Fruit fly (Drosophila melanogaster): ENCODE measurements around the gene CG10479.

DNA sequence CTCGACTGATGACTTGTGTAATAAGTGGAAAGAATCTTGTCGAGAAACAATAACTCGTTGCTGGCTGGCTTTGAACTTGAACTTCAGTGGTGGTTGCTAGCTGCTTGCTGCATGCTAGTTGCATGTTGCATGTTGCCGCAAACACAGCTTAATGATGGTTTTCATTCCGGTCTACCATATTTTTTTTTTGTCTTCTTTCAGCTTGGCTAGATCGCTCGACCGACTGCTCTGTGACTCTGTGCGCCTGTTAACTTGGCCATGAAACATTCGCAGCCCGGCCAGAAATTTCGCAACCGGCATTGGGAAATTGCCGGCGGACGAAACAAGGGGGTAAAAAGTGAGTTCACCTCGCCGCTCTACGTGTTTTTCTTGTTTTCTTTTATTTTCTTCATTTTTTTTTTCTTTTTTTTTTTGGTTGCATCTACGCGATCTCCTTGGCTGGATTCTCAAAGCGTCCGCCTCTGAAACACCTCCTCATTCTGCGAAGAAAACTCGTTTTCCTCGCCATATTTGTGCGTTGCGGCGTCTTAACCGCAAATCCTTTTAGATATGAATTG lies 32.4 kb downstream of the CG10479 start:
- TF ChIP-seq psq (optimal IDR thresholded peaks at IDR 0.05) (no peak), EcR (GFP tag; optimal IDR thresholded peaks at IDR 0.05) (no peak), Dll (optimal IDR thresholded peaks at IDR 0.05) (no peak), pan (optimal IDR thresholded peaks at IDR 0.05) (no peak), usp (GFP tag; optimal IDR thresholded peaks at IDR 0.05) (no peak)

Measured in whole organism.